Worm (Caenorhabditis elegans) whole organism, late embryonic: ENCODE data around the gene H43I07.1.

Source experiments
- C08G9.2 ChIP-seq: sonication (generic microtip); optimal IDR thresholded peaks from 2 replicates; lab custom pipeline; 2016; ENCODE audit warnings: mild to moderate bottlenecking, missing genetic modification characterization, moderate library complexity, missing compliant biosample characterization
- C38D4.7 ChIP-seq: fragments of 200-800 bp; sonication (Bioruptor generic); optimal IDR thresholded peaks from 2 replicates; lab custom pipeline; 2018; ENCODE audit warnings: mild to moderate bottlenecking, missing genetic modification characterization, moderate library complexity, missing compliant biosample characterization
- K09A11.1 ChIP-seq: sonication (generic microtip); optimal IDR thresholded peaks from 2 replicates; lab custom pipeline; 2017; ENCODE audit warnings: antibody characterized with exemption, mild to moderate bottlenecking, missing genetic modification characterization, missing compliant biosample characterization; ENCODE audit not compliant: insufficient read depth
- ceh-19 ChIP-seq: fragments of 200-800 bp; sonication (Bioruptor generic); optimal IDR thresholded peaks from 2 replicates; lab custom pipeline; 2018; ENCODE audit warnings: mild to moderate bottlenecking, missing genetic modification characterization, missing compliant biosample characterization
- ceh-2 ChIP-seq: sonication (generic microtip); optimal IDR thresholded peaks from 2 replicates; lab custom pipeline; 2016; ENCODE audit warnings: missing genotype, missing genetic modification characterization, missing compliant biosample characterization
- dmd-4 ChIP-seq: sonication (generic microtip); optimal IDR thresholded peaks from 2 replicates; lab custom pipeline; 2016; ENCODE audit warnings: borderline replicate concordance, missing genetic modification characterization, missing compliant biosample characterization
- elt-4 ChIP-seq: sonication (generic microtip); optimal IDR thresholded peaks from 2 replicates; lab custom pipeline; 2016; ENCODE audit warnings: missing genetic modification characterization, missing compliant biosample characterization
- eyg-1 ChIP-seq: sonication (generic microtip); optimal IDR thresholded peaks from 2 replicates; lab custom pipeline; 2016; ENCODE audit warnings: missing genotype, missing genetic modification characterization, missing compliant biosample characterization
- fkh-10 ChIP-seq: fragments of 150-350 bp; optimal IDR thresholded peaks from 2 replicates; lab custom pipeline; 2014; ENCODE audit warnings: missing biosample characterization, missing genetic modification reagents, missing genetic modification characterization
- hlh-6 ChIP-seq: sonication (generic microtip); optimal IDR thresholded peaks from 2 replicates; lab custom pipeline; 2016; ENCODE audit warnings: missing genotype, missing genetic modification characterization, missing compliant biosample characterization
- hlh-8 ChIP-seq: sonication (generic microtip); optimal IDR thresholded peaks from 2 replicates; lab custom pipeline; 2016; ENCODE audit warnings: missing genotype, missing genetic modification characterization, missing compliant biosample characterization
- lim-6 ChIP-seq: sonication (generic microtip); optimal IDR thresholded peaks from 2 replicates; lab custom pipeline; 2016; ENCODE audit warnings: missing genetic modification characterization, missing compliant biosample characterization
- nfya-1 ChIP-seq: sonication (generic microtip); optimal IDR thresholded peaks from 2 replicates; lab custom pipeline; 2017; ENCODE audit warnings: missing genetic modification characterization, mild to moderate bottlenecking, missing compliant biosample characterization, antibody characterized with exemption, moderate library complexity
- pag-3 ChIP-seq: sonication (generic microtip); optimal IDR thresholded peaks from 2 replicates; lab custom pipeline; 2016; ENCODE audit warnings: missing compliant biosample characterization, missing genetic modification characterization, borderline replicate concordance
- pat-9 ChIP-seq: fragments of 200-800 bp; sonication (Bioruptor generic); optimal IDR thresholded peaks from 2 replicates; lab custom pipeline; 2018; ENCODE audit warnings: mild to moderate bottlenecking, missing genetic modification characterization, moderate library complexity, missing compliant biosample characterization
- pax-1 ChIP-seq: fragments of 150-350 bp; optimal IDR thresholded peaks from 2 replicates; lab custom pipeline; 2014; ENCODE audit warnings: missing biosample characterization, missing genetic modification characterization
- pha-2 ChIP-seq: sonication (generic microtip); optimal IDR thresholded peaks from 2 replicates; lab custom pipeline; 2017; ENCODE audit warnings: mild to moderate bottlenecking, missing genetic modification characterization, missing compliant biosample characterization
- pha-4 ChIP-seq: fragments of 150-350 bp; optimal IDR thresholded peaks from 2 replicates; lab custom pipeline; 2018; ENCODE audit warnings: missing biosample characterization, missing genetic modification reagents, missing genetic modification characterization
- sox-2 ChIP-seq: fragments of 200-800 bp; sonication (Bioruptor generic); IDR thresholded peaks from 2 replicates; pipeline ENCODE4 v1.3.6; 2022; ENCODE audit warnings: missing genetic modification reagents, missing genetic modification characterization, missing compliant biosample characterization
- sox-4 ChIP-seq: sonication (generic microtip); optimal IDR thresholded peaks from 2 replicates; lab custom pipeline; 2017; ENCODE audit warnings: mild to moderate bottlenecking, missing genetic modification characterization, inconsistent platforms, missing compliant biosample characterization
- unc-3 ChIP-seq, 2 experiments: fragments of 200-800 bp in 1 of 2; sonication (Bioruptor generic) in 1 of 2; sonication (generic microtip) in 1 of 2; conservative IDR thresholded peaks in 1 of 2; optimal IDR thresholded peaks in 1 of 2; 2 replicates each; pipeline versions ENCODE4 v1.3.6 to Lab custom; 2016 to 2022; ENCODE audit warnings: missing compliant biosample characterization in 2 of 2, missing genetic modification characterization in 2 of 2, missing genetic modification reagents in 1 of 2
- zip-5 ChIP-seq: sonication (generic microtip); optimal IDR thresholded peaks from 2 replicates; lab custom pipeline; 2016; ENCODE audit warnings: missing genetic modification characterization, missing compliant biosample characterization

Gene H43I07.1

ce11 chrV:4248359-4248758, 43.8 kb downstream of the H43I07.1 start:
- no peak for TF ChIP-seq pha-4 (tag; lab: Kevin White, UChicago)
- no peak for TF ChIP-seq sox-2 (GFP tag; lab: Robert Waterston, UW)
- TF ChIP-seq unc-3 (GFP tag; conservative IDR thresholded peaks at IDR 0.05; lab: Robert Waterston, UW) = no peak
- no peak for TF ChIP-seq unc-3 (tag; optimal IDR thresholded peaks at IDR 0.05; lab: Kevin White, UChicago)
- no peak for TF ChIP-seq fkh-10 (GFP tag; lab: Kevin White, UChicago)
- TF ChIP-seq sox-4 = no peak
- TF ChIP-seq ceh-2 (tag; lab: Kevin White, UChicago) = no peak
- no peak for TF ChIP-seq hlh-6 (tag; lab: Kevin White, UChicago)
- no peak for TF ChIP-seq hlh-8 (tag; lab: Kevin White, UChicago)
- TF ChIP-seq pat-9 = no peak

ce11 chrV:4250047-4250446, 45.5 kb downstream of the H43I07.1 start, which contains the start of gene srt-13:
Gene srt-13, minus strand, starts transcription at chrV:4250147.
- no peak for TF ChIP-seq lim-6 (tag; lab: Kevin White, UChicago)
- TF ChIP-seq, all 69 proteins: peak for 0

DNA sequence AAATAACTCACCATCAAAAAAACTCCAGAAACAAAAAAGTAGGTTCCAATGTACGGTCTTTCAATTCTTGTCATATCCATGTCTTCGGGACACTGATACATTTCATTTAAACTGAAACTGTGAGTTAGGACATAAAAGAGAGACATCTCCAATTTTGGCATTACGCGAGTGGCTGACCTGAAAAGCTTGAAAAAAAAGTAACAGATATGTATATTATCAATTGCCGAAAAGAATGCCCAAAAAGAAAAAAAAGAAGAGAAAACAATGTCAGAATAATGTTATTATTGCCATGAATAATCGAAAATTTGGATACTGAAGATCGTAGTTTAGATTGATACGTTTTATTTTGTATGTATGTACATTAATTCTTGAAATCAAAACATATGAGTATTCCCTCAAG, 52.0 kb downstream of the H43I07.1 start, which contains the start of gene srt-14:
Gene srt-14 (minus strand): TSS at position 101 of the 400 bp plus-strand sequence.
- no peak for TF ChIP-seq C08G9.2 (tag; lab: Kevin White, UChicago)
- no peak for TF ChIP-seq zip-5
- TF ChIP-seq dmd-4 (tag; lab: Kevin White, UChicago) = no peak
- no peak for TF ChIP-seq ceh-19 (GFP tag; lab: Kevin White, UChicago)
- TF ChIP-seq K09A11.1 (tag; lab: Kevin White, UChicago) = no peak
- no peak for TF ChIP-seq eyg-1 (tag; lab: Kevin White, UChicago)
- TF ChIP-seq pag-3 (tag; lab: Kevin White, UChicago) = no peak
- TF ChIP-seq C38D4.7 (GFP tag; lab: Kevin White, UChicago) = no peak
- no peak for TF ChIP-seq hlh-6 (tag; lab: Kevin White, UChicago)
- no peak for TF ChIP-seq pha-2 (tag; lab: Kevin White, UChicago)
- no peak for TF ChIP-seq elt-4
- TF ChIP-seq sox-4 = no peak
- TF ChIP-seq sox-2 (GFP tag; lab: Robert Waterston, UW) = no peak
- no peak for TF ChIP-seq pax-1 (tag; lab: Kevin White, UChicago)
- TF ChIP-seq nfya-1 = no peak
- no peak for TF ChIP-seq pha-4 (tag; lab: Kevin White, UChicago)
